Fruit fly (Drosophila melanogaster): ENCODE measurements around the gene trc.

trc gene

DNA sequence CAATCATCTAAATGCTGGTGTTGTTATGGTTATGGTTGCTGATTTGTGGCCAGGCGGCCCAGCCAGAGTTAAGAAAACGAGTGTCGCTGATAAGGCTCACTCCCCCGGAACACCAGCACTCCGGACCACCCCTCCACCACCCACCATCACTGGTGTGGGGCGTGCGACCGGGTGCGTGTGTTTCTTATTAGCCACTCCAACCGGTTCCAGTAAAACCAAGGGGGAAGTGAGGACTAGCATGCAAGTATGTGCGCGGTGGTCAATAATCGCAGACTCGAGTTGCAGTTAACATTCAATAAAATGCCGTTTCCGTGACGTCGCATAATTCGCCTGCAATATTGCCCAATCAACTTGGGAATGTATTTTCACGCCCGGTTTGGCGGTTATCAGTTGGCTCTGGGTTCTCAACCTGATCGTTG lies 38.4 kb upstream of the trc start (continued):
- TF ChIP-seq Dref (GFP tag; IDR thresholded peaks at IDR 0.05) (0 out of 2 replicates have a peak, but pooled peaks have one; percentile 25), CG2199 (GFP tag; IDR thresholded peaks at IDR 0.05) (0 out of 3 replicates have a peak, but pooled peaks have one; percentile 49), CG4820 (GFP tag; optimal IDR thresholded peaks at IDR 0.05) (no peak), exex (tag; optimal IDR thresholded peaks at IDR 0.05) (peak; percentile 80), CG12659 (GFP tag; optimal IDR thresholded peaks at IDR 0.05) (peak; percentile 1), sens (GFP tag) (peak; percentile 55), CG10543 (GFP tag; optimal IDR thresholded peaks at IDR 0.05) (peak; percentile 71), Hey (tag; optimal IDR thresholded peaks at IDR 0.05) (peak; percentile 89), CG16779 (GFP tag; IDR thresholded peaks at IDR 0.05) (peak; percentile 18; the same call in 1 of the 2 replicates), CG14667 (GFP tag; IDR thresholded peaks at IDR 0.05) (no peak), Pdp1 (GFP tag; optimal IDR thresholded peaks at IDR 0.05) (peak in 1 of 2 experiments; percentile 21), CG32532 (GFP tag; IDR thresholded peaks at IDR 0.05) (peak; percentile 19; the same call in 1 of the 2 replicates), Atf6 (GFP tag; IDR thresholded peaks at IDR 0.05) (peak; percentile 44; the same call in 1 of the 2 replicates), psq (GFP tag; optimal IDR thresholded peaks at IDR 0.05) (peak; percentile 27), Hand (GFP tag; optimal IDR thresholded peaks at IDR 0.05) (no peak), luna (GFP tag; optimal IDR thresholded peaks at IDR 0.05) (no peak), E2f2 (GFP tag; IDR thresholded peaks at IDR 0.05) (no peak), Side (GFP tag; optimal IDR thresholded peaks at IDR 0.05) (no peak), gcm (GFP tag; optimal IDR thresholded peaks at IDR 0.05) (no peak), sug (tag; optimal IDR thresholded peaks at IDR 0.05) (peak; percentile 88), ci (GFP tag; IDR thresholded peaks at IDR 0.05) (0 out of 3 replicates have a peak, but pooled peaks have one; percentile 35), Bgb (GFP tag; IDR thresholded peaks at IDR 0.05; ENCODE audit: partially characterized antibody) (peak; percentile 30; the same call in 1 of the 2 replicates), lov (optimal IDR thresholded peaks at IDR 0.05) (no peak), lov (GFP tag; IDR thresholded peaks at IDR 0.05) (0 out of 3 replicates have a peak, but pooled peaks have one; percentile 23), Dll (GFP tag; IDR thresholded peaks at IDR 0.05; ENCODE audit: partially characterized antibody) (no peak), bbx (GFP tag; IDR thresholded peaks at IDR 0.05; ENCODE audit: partially characterized antibody) (peak; percentile 15; the same call in 1 of the 2 replicates), Vsx1 (GFP tag; optimal IDR thresholded peaks at IDR 0.05) (peak; percentile 94), schlank (tag; optimal IDR thresholded peaks at IDR 0.05) (no peak), H2.0 (GFP tag; IDR thresholded peaks at IDR 0.05) (no peak), GATAe (GFP tag; conservative IDR thresholded peaks at IDR 0.05) (peak; percentile 58), HLH54F (GFP tag; optimal IDR thresholded peaks at IDR 0.05) (no peak), Rfx (GFP tag; IDR thresholded peaks at IDR 0.05) (0 out of 2 replicates have a peak, but pooled peaks have one; percentile 11)

DNA sequence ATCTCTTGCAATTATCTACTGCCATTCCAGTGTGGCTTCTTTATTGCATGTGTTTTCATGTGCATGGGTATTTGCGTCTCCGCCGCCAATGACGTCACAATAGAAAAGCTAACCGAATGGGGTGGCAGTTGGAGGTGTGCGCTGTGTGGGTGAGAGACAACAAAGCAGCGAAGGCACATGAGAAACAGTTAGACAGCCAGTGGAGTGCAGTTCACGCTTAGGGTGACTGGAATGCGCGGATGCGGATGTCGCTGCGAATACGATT lies 37.5 kb upstream of the trc start:
- no peak for TF ChIP-seq Antp (GFP tag; optimal IDR thresholded peaks at IDR 0.05)
- TF ChIP-seq ken (GFP tag; IDR thresholded peaks at IDR 0.05): no peak
- no peak for TF ChIP-seq Neu2 (GFP tag; optimal IDR thresholded peaks at IDR 0.05; ENCODE audit: borderline replicate concordance)
- TF ChIP-seq D (optimal IDR thresholded peaks at IDR 0.05): no peak
- no peak for TF ChIP-seq D (GFP tag; optimal IDR thresholded peaks at IDR 0.05)
- no peak for TF ChIP-seq Atf3 (GFP tag; optimal IDR thresholded peaks at IDR 0.05)
- no peak for TF ChIP-seq onecut (GFP tag; IDR thresholded peaks at IDR 0.05)
- TF ChIP-seq CG15011 (GFP tag; optimal IDR thresholded peaks at IDR 0.05): no peak
- TF ChIP-seq sisA (GFP tag; IDR thresholded peaks at IDR 0.05): no peak
- peak; percentile 10 for TF ChIP-seq Med (GFP tag)
- no peak for TF ChIP-seq CG1233 (GFP tag; optimal IDR thresholded peaks at IDR 0.05)
- TF ChIP-seq nau (GFP tag; optimal IDR thresholded peaks at IDR 0.05): no peak
- no peak for TF ChIP-seq Scr (GFP tag; IDR thresholded peaks at IDR 0.05; ENCODE audit: partially characterized antibody)
- TF ChIP-seq Dref (GFP tag; IDR thresholded peaks at IDR 0.05): no peak
- no peak for TF ChIP-seq CG12104 (GFP tag; optimal IDR thresholded peaks at IDR 0.05)
- no peak for TF ChIP-seq al (GFP tag; IDR thresholded peaks at IDR 0.05)
- no peak for TF ChIP-seq en (GFP tag; optimal IDR thresholded peaks at IDR 0.05)
- no peak for TF ChIP-seq mam (GFP tag; optimal IDR thresholded peaks at IDR 0.05)
- peak; percentile 81 for TF ChIP-seq CG13775 (GFP tag; optimal IDR thresholded peaks at IDR 0.05)
- no peak for TF ChIP-seq lov (optimal IDR thresholded peaks at IDR 0.05)
- no peak for TF ChIP-seq lov (GFP tag; IDR thresholded peaks at IDR 0.05)
- TF ChIP-seq chn (GFP tag; optimal IDR thresholded peaks at IDR 0.05): no peak
- no peak for TF ChIP-seq ase (GFP tag; IDR thresholded peaks at IDR 0.05)
- no peak for TF ChIP-seq run (tag; optimal IDR thresholded peaks at IDR 0.05)
